Worm (Caenorhabditis elegans) whole organism, L4 larva: ENCODE data around the gene scly-1.

Experiments
- F49E8.2 ChIP-seq: sonication (generic microtip); optimal IDR thresholded peaks from 2 replicates; lab custom pipeline; 2016; ENCODE audit warnings: missing compliant biosample characterization, mild to moderate bottlenecking, missing genetic modification characterization, borderline replicate concordance
- R02D3.7 ChIP-seq: fragments of 150-350 bp; sonication (generic microtip); optimal IDR thresholded peaks from 3 replicates; lab custom pipeline; 2014; ENCODE audit warnings: missing biosample characterization, missing genetic modification characterization
- Y48G9A.11 ChIP-seq: fragments of 200-800 bp; sonication (Bioruptor generic); IDR thresholded peaks from 2 replicates; pipeline ENCODE4 v1.3.6; 2022; ENCODE audit warnings: missing genetic modification reagents, missing genetic modification characterization, missing compliant biosample characterization
- Y5F2A.4 ChIP-seq: fragments of 200-800 bp; sonication (Bioruptor generic); optimal IDR thresholded peaks from 2 replicates; lab custom pipeline; 2018; ENCODE audit warnings: mild to moderate bottlenecking, missing genetic modification characterization, missing compliant biosample characterization
- ZK337.2 ChIP-seq: fragments of 200-800 bp; sonication (Bioruptor generic); IDR thresholded peaks from 2 replicates; pipeline ENCODE4 v1.3.6; 2022; ENCODE audit warnings: missing genetic modification reagents, missing genetic modification characterization, missing compliant biosample characterization
- aha-1 ChIP-seq: fragments of 150-350 bp; peaks from one replicate; lab custom pipeline; 2014; ENCODE audit warnings: missing biosample characterization, missing genetic modification characterization
- ama-1 ChIP-seq: fragments of 150-350 bp; optimal IDR thresholded peaks from 2 replicates; lab custom pipeline; 2014; ENCODE audit warnings: inconsistent platforms, mixed read lengths
- ceh-28 ChIP-seq: fragments of 150-350 bp; optimal IDR thresholded peaks from 2 replicates; lab custom pipeline; 2014; ENCODE audit warnings: missing biosample characterization, missing genetic modification reagents, missing genetic modification characterization
- ceh-82 ChIP-seq: sonication (generic microtip); optimal IDR thresholded peaks from 2 replicates; lab custom pipeline; 2017; ENCODE audit warnings: missing biosample characterization, missing genetic modification characterization
- ces-1 ChIP-seq: fragments of 150-350 bp; sonication (generic microtip); optimal IDR thresholded peaks from 4 replicates; lab custom pipeline; 2014; ENCODE audit warnings: missing biosample characterization, missing genetic modification reagents, missing genetic modification characterization
- daf-16 ChIP-seq, 3 experiments: sonication (generic microtip); optimal IDR thresholded peaks; 2 replicates each; lab custom pipeline; 2016 to 2017; ENCODE audit warnings: missing genetic modification characterization in 3 of 3, missing genetic modification reagents in 3 of 3, mild to moderate bottlenecking in 2 of 3, missing compliant biosample characterization in 2 of 3, missing biosample characterization in 1 of 3, moderate library complexity in 1 of 3
- dmd-8 ChIP-seq: fragments of 200-800 bp; sonication (Bioruptor generic); IDR thresholded peaks from 2 replicates; pipeline ENCODE4 v1.3.6; 2022; ENCODE audit warnings: missing genetic modification characterization, missing compliant biosample characterization
- dmd-9 ChIP-seq: fragments of 200-800 bp; sonication (Bioruptor generic); IDR thresholded peaks from 2 replicates; pipeline ENCODE4 v1.3.6; 2022; ENCODE audit warnings: missing genetic modification reagents, missing genetic modification characterization, missing compliant biosample characterization
- duxl-1 ChIP-seq: sonication (generic microtip); optimal IDR thresholded peaks from 2 replicates; lab custom pipeline; 2016; ENCODE audit warnings: mild to moderate bottlenecking, missing genetic modification characterization, moderate library complexity, missing compliant biosample characterization; ENCODE audit not compliant: poor library complexity
- dve-1 ChIP-seq: sonication (generic microtip); optimal IDR thresholded peaks from 2 replicates; lab custom pipeline; 2017; ENCODE audit warnings: antibody characterized with exemption, mild to moderate bottlenecking, missing genetic modification characterization, missing compliant biosample characterization; ENCODE audit not compliant: insufficient read depth
- egl-43 ChIP-seq: fragments of 200-800 bp; sonication (Bioruptor generic); IDR thresholded peaks from 2 replicates; pipeline ENCODE4 v1.3.6; 2022; ENCODE audit warnings: missing genetic modification reagents, missing genetic modification characterization, missing compliant biosample characterization
- fos-1 ChIP-seq: fragments of 150-350 bp; optimal IDR thresholded peaks from 2 replicates; lab custom pipeline; 2014; ENCODE audit warnings: missing biosample characterization, missing genetic modification characterization
- hlh-11 ChIP-seq: fragments of 200-800 bp; sonication (Bioruptor generic); optimal IDR thresholded peaks from 2 replicates; lab custom pipeline; 2018; ENCODE audit warnings: mild to moderate bottlenecking, missing genetic modification characterization, missing compliant biosample characterization
- hlh-30 ChIP-seq: sonication (generic microtip); optimal IDR thresholded peaks from 2 replicates; lab custom pipeline; 2017; ENCODE audit warnings: antibody characterized with exemption, mild to moderate bottlenecking, missing genetic modification characterization, missing compliant biosample characterization; ENCODE audit not compliant: insufficient read depth
- jun-1 ChIP-seq: fragments of 150-350 bp; optimal IDR thresholded peaks from 2 replicates; lab custom pipeline; 2014; ENCODE audit warnings: missing biosample characterization, missing genetic modification reagents, missing genetic modification characterization
- lin-1 ChIP-seq: fragments of 200-800 bp; sonication (Bioruptor generic); IDR thresholded peaks from 2 replicates; pipeline ENCODE4 v1.3.6; 2022; ENCODE audit warnings: missing genetic modification reagents, missing genetic modification characterization, missing compliant biosample characterization
- lin-13 ChIP-seq: fragments of 150-350 bp; optimal IDR thresholded peaks from 2 replicates; lab custom pipeline; 2014; ENCODE audit warnings: missing biosample characterization, missing genetic modification reagents, missing genetic modification characterization
- lin-29 ChIP-seq: fragments of 200-800 bp; sonication (Bioruptor generic); IDR thresholded peaks from 2 replicates; pipeline ENCODE4 v1.3.6; 2022; ENCODE audit warnings: missing genetic modification reagents, missing genetic modification characterization, missing compliant biosample characterization
- lin-38 ChIP-seq: fragments of 200-800 bp; sonication (Bioruptor generic); IDR thresholded peaks from 2 replicates; pipeline ENCODE4 v1.3.6; 2022; ENCODE audit warnings: missing genetic modification reagents, missing genetic modification characterization, missing compliant biosample characterization
- lir-3 ChIP-seq: sonication (generic microtip); optimal IDR thresholded peaks from 2 replicates; lab custom pipeline; 2016; ENCODE audit warnings: mild to moderate bottlenecking, missing genetic modification characterization, missing compliant biosample characterization
- lsy-2 ChIP-seq, 2 experiments: fragments of 150-350 bp in 1 of 2; sonication (generic microtip) in 1 of 2; optimal IDR thresholded peaks; 2 replicates each; lab custom pipeline; 2014 to 2017; ENCODE audit warnings: missing biosample characterization in 2 of 2, missing genetic modification characterization in 2 of 2
- madf-5 ChIP-seq, 2 experiments: fragments of 200-800 bp; sonication (Bioruptor generic); IDR thresholded peaks; 2 replicates each; pipeline ENCODE4 v1.3.6; 2022; ENCODE audit warnings: missing compliant biosample characterization in 2 of 2, missing genetic modification characterization in 2 of 2
- mes-2 ChIP-seq: sonication (generic microtip); optimal IDR thresholded peaks from 2 replicates; lab custom pipeline; 2016; ENCODE audit warnings: missing genotype, mild to moderate bottlenecking, missing genetic modification characterization, missing compliant biosample characterization; ENCODE audit not compliant: poor library complexity, severe bottlenecking
- mxl-2 ChIP-seq: fragments of 200-800 bp; sonication (Bioruptor generic); conservative IDR thresholded peaks from 2 replicates; pipeline ENCODE4 v1.3.6; 2022; ENCODE audit warnings: missing genetic modification reagents, missing genetic modification characterization, missing compliant biosample characterization
- nhr-10 ChIP-seq: fragments of 150-350 bp; optimal IDR thresholded peaks from 2 replicates; lab custom pipeline; 2014; ENCODE audit warnings: missing biosample characterization, missing genetic modification characterization
- nhr-102 ChIP-seq: sonication (generic microtip); optimal IDR thresholded peaks from 2 replicates; lab custom pipeline; 2016; ENCODE audit warnings: mild to moderate bottlenecking, missing genetic modification characterization, moderate library complexity, missing compliant biosample characterization
- nhr-11 ChIP-seq: fragments of 150-350 bp; optimal IDR thresholded peaks from 2 replicates; lab custom pipeline; 2014; ENCODE audit warnings: missing biosample characterization, missing genetic modification characterization
- nhr-28 ChIP-seq: fragments of 150-350 bp; optimal IDR thresholded peaks from 2 replicates; lab custom pipeline; 2014; ENCODE audit warnings: missing biosample characterization, missing genetic modification characterization
- nhr-42 ChIP-seq: fragments of 200-800 bp; sonication (Bioruptor generic); IDR thresholded peaks from 2 replicates; pipeline ENCODE4 v1.3.6; 2022; ENCODE audit warnings: missing genetic modification characterization, missing compliant biosample characterization
- nhr-6 ChIP-seq: fragments of 150-350 bp; optimal IDR thresholded peaks from 2 replicates; lab custom pipeline; 2014; ENCODE audit warnings: missing biosample characterization, missing genetic modification characterization
- nhr-77 ChIP-seq: fragments of 150-350 bp; optimal IDR thresholded peaks from 2 replicates; lab custom pipeline; 2014; ENCODE audit warnings: missing biosample characterization, missing genetic modification characterization
- pqm-1 ChIP-seq: sonication (generic microtip); optimal IDR thresholded peaks from 2 replicates; lab custom pipeline; 2017; ENCODE audit warnings: missing biosample characterization, missing genetic modification characterization
- tag-97 ChIP-seq: fragments of 200-800 bp; sonication (Bioruptor generic); IDR thresholded peaks from 2 replicates; pipeline ENCODE4 v1.3.6; 2022; ENCODE audit warnings: missing genetic modification characterization, missing compliant biosample characterization
- unc-130 ChIP-seq: sonication (generic microtip); optimal IDR thresholded peaks from 2 replicates; lab custom pipeline; 2016; ENCODE audit warnings: missing genetic modification reagents, missing genetic modification characterization, missing compliant biosample characterization
- unc-39 ChIP-seq: sonication (generic microtip); optimal IDR thresholded peaks from 2 replicates; lab custom pipeline; 2017; ENCODE audit warnings: missing biosample characterization, missing genetic modification characterization
- zag-1 ChIP-seq: fragments of 150-350 bp; optimal IDR thresholded peaks from 2 replicates; lab custom pipeline; 2014; ENCODE audit warnings: missing biosample characterization, missing genetic modification characterization
- zip-2 ChIP-seq: fragments of 150-350 bp; optimal IDR thresholded peaks from 2 replicates; lab custom pipeline; 2014; ENCODE audit warnings: missing biosample characterization, missing genetic modification characterization
- ztf-11 ChIP-seq: fragments of 150-350 bp; optimal IDR thresholded peaks from 2 replicates; lab custom pipeline; 2014; ENCODE audit warnings: missing biosample characterization, missing genetic modification characterization

Gene scly-1

DNA sequence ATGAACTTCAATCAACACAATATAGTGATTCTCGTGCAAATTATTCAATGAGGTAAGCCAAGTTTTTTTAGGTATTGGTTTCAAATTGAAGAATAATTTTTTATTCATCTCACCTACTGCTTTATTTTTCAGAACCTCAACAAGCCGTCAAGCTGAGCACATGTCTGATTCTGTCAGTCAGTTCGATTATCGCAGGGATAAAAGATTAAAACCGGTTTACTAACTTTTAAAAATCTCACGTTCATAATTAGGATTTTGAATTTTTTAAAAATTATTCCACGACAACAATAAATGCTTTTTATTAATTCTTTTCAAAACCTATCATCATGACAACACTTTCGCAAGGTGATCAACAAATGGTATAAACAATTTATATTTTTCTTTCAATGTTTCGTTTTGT lies 18.7 kb downstream of the scly-1 start, which contains the start of gene F13H8.12:
Gene F13H8.12, plus strand, starts transcription at position 301 of the 400 bp plus-strand sequence.
- TF ChIP-seq Y5F2A.4 (GFP tag; lab: Kevin White, UChicago) (no peak), zip-2 (tag; lab: Kevin White, UChicago) (no peak), tag-97 (GFP tag; lab: Robert Waterston, UW) (no peak), zag-1 (tag; lab: Kevin White, UChicago) (no peak), mxl-2 (GFP tag; lab: Robert Waterston, UW) (no peak), ama-1 (no peak), pqm-1 (tag; lab: Kevin White, UChicago) (no peak), ces-1 (GFP tag; lab: Kevin White, UChicago) (no peak), unc-130 (GFP tag; lab: Kevin White, UChicago) (no peak), Y48G9A.11 (no peak), ceh-28 (tag; lab: Kevin White, UChicago) (no peak), duxl-1 (no peak), fos-1 (tag; lab: Kevin White, UChicago) (no peak), lir-3 (no peak), ztf-11 (no peak), ceh-82 (no peak), lin-13 (GFP tag; lab: Kevin White, UChicago) (no peak)

- TF ChIP-seq dve-1 (peak; percentile 30), mes-2 (tag; lab: Kevin White, UChicago) (peak; percentile 42), nhr-6 (tag; lab: Kevin White, UChicago) (peak; percentile 38), daf-16 (GFP tag; optimal IDR thresholded peaks at IDR 0.05; lab: Kevin White, UChicago) (no peak), daf-16 (tag; optimal IDR thresholded peaks at IDR 0.05; lab: Kevin White, UChicago) (peak; percentile 55), dmd-8 (GFP tag; lab: Robert Waterston, UW) (no peak), aha-1 (peak; percentile 76), hlh-30 (peak; percentile 1), hlh-11 (tag; lab: Kevin White, UChicago) (peak; percentile 36), duxl-1 (no peak)
Measured at ce11 chrII:6260684-6261083, 20.2 kb downstream of the scly-1 start, which contains the start of gene nmgp-1. Gene nmgp-1, plus strand, starts transcription at chrII:6260857.

- TF ChIP-seq pqm-1 (tag; lab: Kevin White, UChicago) (peak; percentile 76), egl-43 (no peak), nhr-77 (tag; lab: Kevin White, UChicago) (peak; percentile 9), daf-16 (GFP tag; optimal IDR thresholded peaks at IDR 0.05; lab: Kevin White, UChicago) (no peak), daf-16 (tag; optimal IDR thresholded peaks at IDR 0.05; lab: Kevin White, UChicago) (peak; percentile 90), lin-13 (GFP tag; lab: Kevin White, UChicago) (no peak), nhr-28 (tag; lab: Kevin White, UChicago) (peak; percentile 92)
- TF ChIP-seq, all 104 proteins: peak for 4
Measured at ce11 chrII:6259867-6260266, 21.0 kb downstream of the scly-1 start, which contains the start of gene F13H8.11. Gene F13H8.11, minus strand, starts transcription at chrII:6260021.

ce11 chrII:6257220-6257877 lies 23.6 kb downstream of the scly-1 start:
- TF ChIP-seq nhr-28 (tag; lab: Kevin White, UChicago) (peak; percentile 97), lin-29 (GFP tag; lab: Robert Waterston, UW) (no peak)

DNA sequence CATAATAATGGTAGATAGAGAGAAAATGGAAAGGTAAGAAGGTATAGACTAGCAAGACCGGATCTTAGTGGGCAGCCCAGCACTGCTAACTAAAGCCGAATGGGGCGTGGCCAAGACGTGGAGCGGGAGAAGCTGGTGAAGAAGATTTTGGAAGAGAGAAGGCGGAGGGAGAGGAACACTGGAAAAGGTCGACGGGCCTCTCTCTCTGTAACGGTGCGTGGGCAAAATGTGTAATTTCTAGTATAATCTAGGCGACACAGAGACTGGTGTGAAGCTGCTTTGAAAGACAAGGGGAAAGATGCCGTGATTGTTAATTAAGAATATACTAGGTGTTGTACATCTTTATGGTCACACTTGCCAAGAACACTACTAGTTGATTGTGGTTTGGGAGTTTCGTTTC lies 24.9 kb downstream of the scly-1 start, which contains the start of gene F13H8.5:
Gene F13H8.5, minus strand, starts transcription at position 101 of the 400 bp plus-strand sequence.
- TF ChIP-seq nhr-77 (tag; lab: Kevin White, UChicago), result no peak
- TF ChIP-seq nhr-11 (tag; lab: Kevin White, UChicago), result no peak
- no peak for TF ChIP-seq F49E8.2 (tag; lab: Kevin White, UChicago)
- no peak for TF ChIP-seq unc-39 (tag; lab: Kevin White, UChicago)
- no peak for TF ChIP-seq nhr-42 (GFP tag; lab: Robert Waterston, UW)
- TF ChIP-seq nhr-10 (tag; lab: Kevin White, UChicago), result no peak
- TF ChIP-seq nhr-102 (tag; lab: Kevin White, UChicago), result no peak
- TF ChIP-seq lin-1 (GFP tag; lab: Robert Waterston, UW), result no peak
- TF ChIP-seq R02D3.7 (tag; lab: Kevin White, UChicago), result no peak
- TF ChIP-seq dmd-9 (GFP tag; lab: Robert Waterston, UW), result no peak
- TF ChIP-seq jun-1 (tag; lab: Kevin White, UChicago), result no peak
- no peak for TF ChIP-seq fos-1 (tag; lab: Kevin White, UChicago)
- no peak for TF ChIP-seq lin-38 (GFP tag; lab: Robert Waterston, UW)
- TF ChIP-seq Y5F2A.4 (GFP tag; lab: Kevin White, UChicago), result no peak
- no peak for TF ChIP-seq madf-5 (GFP tag; IDR thresholded peaks at IDR 0.05; lab: Robert Waterston, UW)
- no peak for TF ChIP-seq Y48G9A.11
- no peak for TF ChIP-seq ZK337.2 (GFP tag; lab: Robert Waterston, UW)
- no peak for TF ChIP-seq lsy-2 (tag; optimal IDR thresholded peaks at IDR 0.05; lab: Kevin White, UChicago)
